Worm (Caenorhabditis elegans) whole organism, L2 larva: ENCODE measurements around the gene F14H12.2.

Source experiments
- C34F6.9 ChIP-seq: fragments of 150-350 bp; optimal IDR thresholded peaks from 2 replicates; lab custom pipeline; 2014; ENCODE audit warnings: missing biosample characterization, missing genetic modification characterization
- F13H6.1 ChIP-seq: sonication (generic microtip); optimal IDR thresholded peaks from 2 replicates; lab custom pipeline; 2016; ENCODE audit warnings: missing genetic modification characterization, missing compliant biosample characterization
- R02D3.7 ChIP-seq: fragments of 150-350 bp; optimal IDR thresholded peaks from 2 replicates; lab custom pipeline; 2014; ENCODE audit warnings: missing biosample characterization, missing genetic modification characterization
- alr-1 ChIP-seq: fragments of 150-350 bp; optimal IDR thresholded peaks from 2 replicates; lab custom pipeline; 2014; ENCODE audit warnings: missing biosample characterization, missing genetic modification characterization
- aly-2 ChIP-seq: fragments of 150-350 bp; optimal IDR thresholded peaks from 2 replicates; lab custom pipeline; 2014; ENCODE audit warnings: missing biosample characterization, missing genetic modification characterization
- blmp-1 ChIP-seq: sonication (generic microtip); optimal IDR thresholded peaks from 2 replicates; lab custom pipeline; 2017; ENCODE audit warnings: missing genetic modification characterization, mild to moderate bottlenecking, missing compliant biosample characterization, antibody characterized with exemption, moderate library complexity; ENCODE audit not compliant: insufficient read depth
- ceh-16 ChIP-seq: fragments of 150-350 bp; optimal IDR thresholded peaks from 2 replicates; lab custom pipeline; 2014; ENCODE audit warnings: missing biosample characterization, missing genetic modification characterization
- ceh-82 ChIP-seq: fragments of 150-350 bp; optimal IDR thresholded peaks from 2 replicates; lab custom pipeline; 2014; ENCODE audit warnings: missing biosample characterization, missing genetic modification characterization
- dmd-4 ChIP-seq: sonication (generic microtip); optimal IDR thresholded peaks from 2 replicates; lab custom pipeline; 2017; ENCODE audit warnings: missing biosample characterization, missing genetic modification characterization
- elt-1 ChIP-seq: fragments of 150-350 bp; optimal IDR thresholded peaks from 2 replicates; lab custom pipeline; 2014; ENCODE audit warnings: missing biosample characterization, missing genetic modification characterization
- elt-3 ChIP-seq: sonication (generic microtip); optimal IDR thresholded peaks from 2 replicates; lab custom pipeline; 2017; ENCODE audit warnings: missing biosample characterization, missing genetic modification characterization
- fos-1 ChIP-seq: fragments of 150-350 bp; optimal IDR thresholded peaks from 2 replicates; lab custom pipeline; 2014; ENCODE audit warnings: missing biosample characterization, missing genetic modification characterization
- gmeb-1 ChIP-seq: fragments of 150-350 bp; optimal IDR thresholded peaks from 2 replicates; lab custom pipeline; 2014; ENCODE audit warnings: missing biosample characterization, missing genetic modification characterization
- lin-13 ChIP-seq: fragments of 150-350 bp; optimal IDR thresholded peaks from 2 replicates; lab custom pipeline; 2014; ENCODE audit warnings: missing biosample characterization, missing genetic modification reagents, missing genetic modification characterization
- mab-5 ChIP-seq: fragments of 150-350 bp; optimal IDR thresholded peaks from 2 replicates; lab custom pipeline; 2014; ENCODE audit warnings: missing biosample characterization, missing genetic modification characterization
- mbf-1 ChIP-seq: sonication (generic microtip); optimal IDR thresholded peaks from 2 replicates; lab custom pipeline; 2017; ENCODE audit warnings: missing biosample characterization, missing genetic modification characterization
- mdl-1 ChIP-seq, 2 experiments: fragments of 150-350 bp in 1 of 2; sonication (generic microtip) in 1 of 2; optimal IDR thresholded peaks; 2 replicates each; lab custom pipeline; 2017; ENCODE audit warnings: missing biosample characterization in 2 of 2, missing genetic modification characterization in 2 of 2
- nhr-10 ChIP-seq: sonication (generic microtip); optimal IDR thresholded peaks from 2 replicates; lab custom pipeline; 2017; ENCODE audit warnings: missing biosample characterization, missing genetic modification characterization
- nhr-11 ChIP-seq: fragments of 150-350 bp; optimal IDR thresholded peaks from 2 replicates; lab custom pipeline; 2014; ENCODE audit warnings: missing biosample characterization, missing genetic modification characterization
- nhr-12 ChIP-seq: fragments of 150-350 bp; optimal IDR thresholded peaks from 2 replicates; lab custom pipeline; 2014; ENCODE audit warnings: missing biosample characterization, missing genetic modification characterization
- nhr-129 ChIP-seq: fragments of 150-350 bp; optimal IDR thresholded peaks from 2 replicates; lab custom pipeline; 2014; ENCODE audit warnings: missing biosample characterization, missing genetic modification characterization
- nhr-21 ChIP-seq: fragments of 150-350 bp; optimal IDR thresholded peaks from 2 replicates; lab custom pipeline; 2014; ENCODE audit warnings: missing biosample characterization, missing genetic modification characterization
- nhr-237 ChIP-seq: fragments of 150-350 bp; optimal IDR thresholded peaks from 2 replicates; lab custom pipeline; 2014; ENCODE audit warnings: missing biosample characterization, missing genetic modification characterization
- nhr-25 ChIP-seq: fragments of 150-350 bp; sonication (generic microtip); optimal IDR thresholded peaks from 3 replicates; lab custom pipeline; 2014; ENCODE audit warnings: missing biosample characterization, missing genetic modification characterization
- nhr-6 ChIP-seq: fragments of 150-350 bp; optimal IDR thresholded peaks from 2 replicates; lab custom pipeline; 2014; ENCODE audit warnings: missing biosample characterization, missing genetic modification characterization
- nhr-77 ChIP-seq: fragments of 150-350 bp; optimal IDR thresholded peaks from 2 replicates; lab custom pipeline; 2014; ENCODE audit warnings: missing biosample characterization, missing genetic modification characterization
- skn-1 ChIP-seq: sonication (generic microtip); optimal IDR thresholded peaks from 2 replicates; lab custom pipeline; 2017; ENCODE audit warnings: missing biosample characterization, missing genetic modification characterization
- sma-3 ChIP-seq: sonication (generic microtip); optimal IDR thresholded peaks from 2 replicates; lab custom pipeline; 2016; ENCODE audit warnings: missing genetic modification reagents, missing genetic modification characterization, missing compliant biosample characterization
- sma-9 ChIP-seq, 2 experiments: fragments of 150-350 bp in 1 of 2; sonication (generic microtip) in 1 of 2; optimal IDR thresholded peaks; 2 replicates each; lab custom pipeline; 2014 to 2016; ENCODE audit warnings: missing genetic modification characterization in 2 of 2, mild to moderate bottlenecking in 1 of 2, missing biosample characterization in 1 of 2, missing compliant biosample characterization in 1 of 2, missing genetic modification reagents in 1 of 2, moderate library complexity in 1 of 2
- snpc-4 ChIP-seq: fragments of 150-350 bp; optimal IDR thresholded peaks from 2 replicates; lab custom pipeline; 2014; ENCODE audit warnings: missing biosample characterization, missing genetic modification characterization
- unc-39 ChIP-seq: fragments of 150-350 bp; optimal IDR thresholded peaks from 2 replicates; lab custom pipeline; 2014; ENCODE audit warnings: missing biosample characterization, missing genetic modification characterization
- unc-55 ChIP-seq: fragments of 150-350 bp; sonication (generic microtip); optimal IDR thresholded peaks from 3 replicates; lab custom pipeline; 2014; ENCODE audit warnings: missing biosample characterization, missing genetic modification reagents, missing genetic modification characterization
- unc-62 ChIP-seq: fragments of 150-350 bp; optimal IDR thresholded peaks from 2 replicates; lab custom pipeline; 2014; ENCODE audit warnings: missing biosample characterization, missing genetic modification reagents, missing genetic modification characterization
- zag-1 ChIP-seq: fragments of 150-350 bp; optimal IDR thresholded peaks from 2 replicates; lab custom pipeline; 2014; ENCODE audit warnings: missing biosample characterization, missing genetic modification characterization
- ztf-11 ChIP-seq: sonication (generic microtip); optimal IDR thresholded peaks from 2 replicates; lab custom pipeline; 2017; ENCODE audit warnings: missing biosample characterization, missing genetic modification characterization

Gene F14H12.2

DNA sequence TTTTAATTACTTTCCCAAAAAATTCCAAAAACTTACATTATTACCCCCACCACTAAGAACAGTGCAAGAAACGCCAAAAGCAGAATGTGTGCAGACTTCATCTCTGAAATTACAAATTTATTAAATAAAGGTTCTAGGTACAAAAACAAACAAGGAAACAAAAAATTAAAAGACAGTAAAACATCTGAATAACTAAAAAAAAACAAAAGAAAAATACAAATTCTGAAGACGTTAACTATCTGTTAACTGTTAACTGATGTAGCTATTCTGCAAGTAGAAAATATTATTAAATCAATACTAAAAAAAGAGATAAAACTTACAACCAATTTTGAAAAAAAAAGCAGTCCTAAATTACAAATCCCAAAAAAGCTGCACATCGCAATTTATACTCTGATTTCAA, 21.1 kb downstream of the F14H12.2 start, which contains the start of gene R160.13:
R160.13 (minus strand) TSS at position 101 of the 400 bp plus-strand sequence.
- TF ChIP-seq sma-3 (GFP tag; lab: Kevin White, UChicago), result no peak

DNA sequence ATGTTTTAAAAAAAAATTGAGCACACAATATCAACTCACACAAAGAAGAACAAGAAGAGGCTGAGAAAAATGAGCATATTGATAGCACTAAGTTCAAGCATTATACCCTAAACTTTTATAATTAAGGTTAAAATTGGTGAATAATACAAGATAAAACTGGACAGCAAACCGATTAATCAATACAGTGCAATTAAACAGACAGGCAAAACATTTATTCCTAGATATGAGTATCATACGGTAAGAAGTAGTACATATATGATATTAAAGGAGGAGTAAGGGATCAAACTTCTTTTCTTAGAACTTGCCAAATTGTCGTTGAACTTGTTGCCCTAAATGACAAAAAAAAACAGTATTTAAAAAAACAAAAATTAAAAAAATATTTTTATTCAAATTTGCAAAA, 21.7 kb downstream of the F14H12.2 start, which contains the start of gene R160.14:
R160.14 (minus strand) TSS at position 101 of the 400 bp plus-strand sequence.
- TF ChIP-seq lin-13 (GFP tag; lab: Kevin White, UChicago), result no peak
- no peak for TF ChIP-seq ceh-16 (tag; lab: Kevin White, UChicago)
- no peak for TF ChIP-seq ceh-82 (tag; lab: Kevin White, UChicago)
- no peak for TF ChIP-seq C34F6.9 (tag; lab: Kevin White, UChicago)
- TF ChIP-seq nhr-10 (tag; lab: Kevin White, UChicago), result no peak
- TF ChIP-seq ztf-11 (tag; lab: Kevin White, UChicago), result no peak
- TF ChIP-seq mbf-1 (tag; lab: Kevin White, UChicago), result no peak
- no peak for TF ChIP-seq nhr-11 (tag; lab: Kevin White, UChicago)
- TF ChIP-seq F13H6.1, result no peak

DNA sequence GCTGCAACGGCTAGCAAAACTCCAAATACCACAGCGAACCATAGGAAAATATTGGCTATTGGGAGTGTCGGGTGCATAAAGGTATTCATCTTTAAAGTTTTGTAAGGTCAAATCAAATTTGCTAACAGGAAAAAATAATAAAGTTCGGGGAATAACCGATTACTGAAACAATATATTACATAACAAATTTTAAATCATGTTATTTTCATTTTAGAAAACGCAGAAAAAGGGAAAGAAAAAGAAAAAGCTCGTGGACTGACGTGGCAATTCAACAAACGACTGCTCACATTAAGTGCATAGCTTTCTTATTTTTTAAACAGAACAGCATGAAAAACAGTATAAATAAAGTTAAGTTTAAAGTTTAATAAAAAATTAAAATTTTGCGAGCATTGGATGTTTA, 22.8 kb downstream of the F14H12.2 start, which contains the start of gene R160.6:
R160.6 (minus strand) TSS at position 101 of the 400 bp plus-strand sequence.
- TF ChIP-seq R02D3.7 (tag; lab: Kevin White, UChicago) (no peak), elt-1 (tag; lab: Kevin White, UChicago) (no peak), F13H6.1 (no peak), blmp-1 (tag; lab: Kevin White, UChicago) (no peak), mab-5 (no peak), snpc-4 (no peak), alr-1 (tag; lab: Kevin White, UChicago) (no peak), sma-9 (GFP tag; optimal IDR thresholded peaks at IDR 0.05; lab: Kevin White, UChicago) (no peak), sma-9 (tag; optimal IDR thresholded peaks at IDR 0.05; lab: Kevin White, UChicago) (no peak), nhr-77 (tag; lab: Kevin White, UChicago) (no peak), unc-39 (tag; lab: Kevin White, UChicago) (no peak), unc-62 (GFP tag; lab: Kevin White, UChicago) (no peak), sma-3 (GFP tag; lab: Kevin White, UChicago) (no peak), ceh-16 (tag; lab: Kevin White, UChicago) (no peak), gmeb-1 (tag; lab: Kevin White, UChicago) (no peak), nhr-25 (tag; lab: Kevin White, UChicago) (no peak), skn-1 (tag; lab: Kevin White, UChicago) (no peak), unc-55 (GFP tag; lab: Kevin White, UChicago) (no peak), nhr-6 (no peak), ztf-11 (tag; lab: Kevin White, UChicago) (no peak), C34F6.9 (tag; lab: Kevin White, UChicago) (no peak)
- TF ChIP-seq, all 48 proteins: peak for 0

DNA sequence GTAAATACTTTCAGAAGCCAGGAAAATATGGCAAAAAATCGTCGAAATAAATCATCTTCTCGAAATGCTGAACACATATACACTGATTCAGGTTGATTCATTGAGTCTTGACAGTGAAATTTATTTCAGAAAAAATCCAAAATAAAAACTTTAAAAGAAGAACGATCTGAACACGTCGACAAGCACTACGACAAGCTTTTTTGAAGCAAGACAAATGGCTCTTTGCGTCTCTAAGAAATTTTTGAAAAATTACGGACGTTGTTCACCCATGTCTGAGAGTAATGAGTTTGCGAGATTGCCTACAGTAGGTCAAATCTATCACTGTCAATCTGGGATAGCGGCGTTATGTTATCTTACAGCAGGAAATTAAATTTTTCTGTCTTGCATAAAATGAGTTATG, 26.5 kb downstream of the F14H12.2 start, which contains the start of gene R160.2:
R160.2 (minus strand) TSS at position 101 of the 400 bp plus-strand sequence.
- TF ChIP-seq zag-1 (tag; lab: Kevin White, UChicago) (no peak), fos-1 (tag; lab: Kevin White, UChicago) (no peak), snpc-4 (no peak), nhr-6 (no peak), aly-2 (tag; lab: Kevin White, UChicago) (no peak), nhr-21 (no peak), nhr-12 (no peak), dmd-4 (tag; lab: Kevin White, UChicago) (no peak), elt-3 (tag; lab: Kevin White, UChicago) (no peak), nhr-237 (tag; lab: Kevin White, UChicago) (no peak), nhr-129 (tag; lab: Kevin White, UChicago) (no peak), mdl-1 (tag; optimal IDR thresholded peaks at IDR 0.05; lab: Kevin White, UChicago) (no peak)

DNA sequence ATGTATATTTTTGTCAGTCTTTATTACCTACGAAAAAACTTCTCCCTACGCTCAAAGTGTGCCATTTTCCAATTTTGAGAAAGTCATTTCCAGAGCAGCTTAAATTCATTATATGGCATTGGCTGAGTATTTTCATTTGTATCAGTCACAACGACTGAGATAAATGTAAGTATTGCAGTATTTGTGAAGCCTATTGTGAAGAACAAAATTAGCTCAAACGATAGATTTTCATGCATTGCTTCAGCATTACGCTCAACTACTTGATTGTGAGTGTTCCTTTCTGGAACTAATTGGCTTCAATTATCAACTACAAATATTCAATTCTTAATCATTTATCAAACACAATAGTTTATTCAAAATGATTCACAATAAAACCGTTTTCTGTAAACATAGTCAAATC, 27.4 kb downstream of the F14H12.2 start, which contains the start of gene R160.12:
R160.12 (minus strand) TSS at position 101 of the 400 bp plus-strand sequence.
- TF ChIP-seq lin-13 (GFP tag; lab: Kevin White, UChicago), result no peak
- no peak for TF ChIP-seq aly-2 (tag; lab: Kevin White, UChicago)
